Fruit fly (Drosophila melanogaster) whole organism, embryonic: ENCODE data around the gene CG1607.

Experiments
- ATbp ChIP-seq: fragments of 200-800 bp; sonication (Bioruptor generic); optimal IDR thresholded peaks from 2 replicates; lab custom pipeline; 2017; ENCODE audit warnings: missing biosample characterization, mild to moderate bottlenecking, missing genetic modification characterization, missing genetic modification reagents
- Awh ChIP-seq: fragments of 200-800 bp; sonication (Bioruptor generic); IDR thresholded peaks from 2 replicates; pipeline ENCODE4, ENCODE4 v1.3.6; 2022; ENCODE audit warnings: missing biosample characterization, missing genetic modification characterization
- BEAF-32 ChIP-seq: fragments of 200-800 bp; sonication (Bioruptor generic); optimal IDR thresholded peaks from 3 replicates; lab custom pipeline; 2017; ENCODE audit warnings: missing biosample characterization, missing genetic modification characterization, mild to moderate bottlenecking, moderate library complexity, missing genetic modification reagents
- Blimp-1 ChIP-seq: fragments of 200-800 bp; sonication (Bioruptor generic); optimal IDR thresholded peaks from 3 replicates; lab custom pipeline; 2018; ENCODE audit warnings: missing biosample characterization, missing genetic modification characterization, mild to moderate bottlenecking, moderate library complexity, missing genetic modification reagents
- CG10959 ChIP-seq: fragments of 200-800 bp; sonication (Bioruptor generic); IDR thresholded peaks from 2 replicates; pipeline ENCODE4 v1.3.6; 2022; ENCODE audit warnings: missing biosample characterization, missing genetic modification characterization
- CG11085 ChIP-seq: fragments of 200-800 bp; sonication (Bioruptor generic); IDR thresholded peaks from 2 replicates; pipeline ENCODE4 v1.3.6; 2022; ENCODE audit warnings: missing biosample characterization, missing genetic modification characterization
- CG11504 ChIP-seq: fragments of 200-800 bp; sonication (Bioruptor generic); optimal IDR thresholded peaks from 3 replicates; lab custom pipeline; 2019; ENCODE audit warnings: missing biosample characterization, mild to moderate bottlenecking, missing genetic modification characterization, moderate library complexity
- CG12391 ChIP-seq: fragments of 200-800 bp; sonication (Bioruptor generic); optimal IDR thresholded peaks from 3 replicates; lab custom pipeline; 2018; ENCODE audit warnings: missing biosample characterization, mild to moderate bottlenecking, missing genetic modification characterization, moderate library complexity
- CG14667 ChIP-seq: fragments of 200-800 bp; sonication (Bioruptor generic); IDR thresholded peaks from 2 replicates; pipeline ENCODE4 v1.3.6; 2022; ENCODE audit warnings: missing biosample characterization, missing genetic modification characterization
- CG17359 ChIP-seq: fragments of 200-800 bp; sonication (Bioruptor generic); optimal IDR thresholded peaks from 3 replicates; lab custom pipeline; 2018; ENCODE audit warnings: missing biosample characterization, mild to moderate bottlenecking, missing genetic modification characterization, moderate library complexity
- CG17612 ChIP-seq: fragments of 200-800 bp; sonication (Bioruptor generic); IDR thresholded peaks from 2 replicates; pipeline ENCODE4 v1.3.6; 2022; ENCODE audit warnings: missing biosample characterization, missing genetic modification characterization
- CG1832 ChIP-seq: fragments of 200-800 bp; sonication (Bioruptor generic); optimal IDR thresholded peaks from 2 replicates; lab custom pipeline; 2017; ENCODE audit warnings: missing biosample characterization, mild to moderate bottlenecking, missing genetic modification characterization, inconsistent platforms
- CG18476 ChIP-seq: fragments of 200-800 bp; sonication (Bioruptor generic); optimal IDR thresholded peaks from 2 replicates; lab custom pipeline; 2016; ENCODE audit warnings: missing biosample characterization, mild to moderate bottlenecking, missing genetic modification characterization
- CG2889 ChIP-seq: fragments of 200-800 bp; sonication (Bioruptor generic); IDR thresholded peaks from 3 replicates; pipeline ENCODE4 v1.3.6; 2022; ENCODE audit warnings: missing biosample characterization, missing genetic modification characterization
- CG30403 ChIP-seq: fragments of 200-800 bp; sonication (Bioruptor generic); optimal IDR thresholded peaks from 3 replicates; lab custom pipeline; 2016; ENCODE audit warnings: missing biosample characterization, missing genetic modification characterization
- CG32772 ChIP-seq: fragments of 200-800 bp; sonication (Bioruptor generic); IDR thresholded peaks from 2 replicates; pipeline ENCODE4 v1.3.6; 2022; ENCODE audit warnings: missing biosample characterization, missing genetic modification characterization
- CG4282 ChIP-seq: fragments of 200-800 bp; sonication (Bioruptor generic); optimal IDR thresholded peaks from 2 replicates; lab custom pipeline; 2016; ENCODE audit warnings: missing biosample characterization, missing genetic modification characterization
- CG6689 ChIP-seq: fragments of 200-800 bp; sonication (Bioruptor generic); IDR thresholded peaks from 2 replicates; pipeline ENCODE4 v1.3.6; 2022; ENCODE audit warnings: missing biosample characterization, missing genetic modification characterization
- CG7928 ChIP-seq: fragments of 200-800 bp; sonication (Bioruptor generic); optimal IDR thresholded peaks from 2 replicates; lab custom pipeline; 2017; ENCODE audit warnings: missing biosample characterization, mild to moderate bottlenecking, missing genetic modification characterization
- D ChIP-seq, 2 experiments: fragments of 200-800 bp in 1 of 2; fragments of >200 bp in 1 of 2; sonication (Bioruptor generic) in 1 of 2; optimal IDR thresholded peaks; 2 replicates in 1 of 2; 3 replicates in 1 of 2; lab custom pipeline; 2017; ENCODE audit warnings: mild to moderate bottlenecking in 1 of 2, missing biosample characterization in 1 of 2, missing genetic modification characterization in 1 of 2, missing genetic modification reagents in 1 of 2
- D19B ChIP-seq: fragments of 200-800 bp; sonication (Bioruptor generic); optimal IDR thresholded peaks from 2 replicates; lab custom pipeline; 2017; ENCODE audit warnings: missing biosample characterization, mild to moderate bottlenecking, missing genetic modification characterization
- GATAe ChIP-seq: fragments of 200-800 bp; sonication (Bioruptor generic); conservative IDR thresholded peaks from 2 replicates; pipeline ENCODE4 v1.3.6; 2022; ENCODE audit warnings: missing biosample characterization, missing genetic modification characterization
- Hey ChIP-seq: fragments of 200-800 bp; sonication (Bioruptor generic); optimal IDR thresholded peaks from 3 replicates; lab custom pipeline; 2018; ENCODE audit warnings: missing biosample characterization, mild to moderate bottlenecking, missing genetic modification characterization
- HmgZ ChIP-seq: fragments of 200-800 bp; sonication (Bioruptor generic); optimal IDR thresholded peaks from 2 replicates; lab custom pipeline; 2018; ENCODE audit warnings: missing biosample characterization, mild to moderate bottlenecking, missing genetic modification characterization
- Hr3 ChIP-seq: fragments of 200-800 bp; sonication (Bioruptor generic); optimal IDR thresholded peaks from 3 replicates; lab custom pipeline; 2016; ENCODE audit warnings: missing biosample characterization, missing genetic modification characterization
- Hr39 ChIP-seq: fragments of >200 bp; optimal IDR thresholded peaks from 2 replicates; lab custom pipeline; 2017
- MESR4 ChIP-seq: fragments of 200-800 bp; sonication (Bioruptor generic); optimal IDR thresholded peaks from 2 replicates; lab custom pipeline; 2018; ENCODE audit warnings: missing biosample characterization, mild to moderate bottlenecking, missing genetic modification characterization, moderate library complexity
- Oaz ChIP-seq: fragments of 200-800 bp; sonication (Bioruptor generic); IDR thresholded peaks from 2 replicates; pipeline ENCODE4 v1.3.6; 2022; ENCODE audit warnings: missing biosample characterization, missing genetic modification characterization
- Taf1 ChIP-seq: fragments of 200-800 bp; sonication (Bioruptor generic); IDR thresholded peaks from 2 replicates; pipeline ENCODE4 v1.3.6; 2022; ENCODE audit warnings: missing biosample characterization, missing genetic modification characterization
- bab2 ChIP-seq: fragments of 200-800 bp; sonication (Bioruptor generic); optimal IDR thresholded peaks from 2 replicates; lab custom pipeline; 2016; ENCODE audit warnings: missing biosample characterization, missing genetic modification characterization
- br ChIP-seq: fragments of >200 bp; optimal IDR thresholded peaks from 2 replicates; lab custom pipeline; 2017
- cad ChIP-seq: fragments of >200 bp; optimal IDR thresholded peaks from 2 replicates; lab custom pipeline; 2017; ENCODE audit warnings: missing biosample characterization, missing genetic modification characterization
- caup ChIP-seq: fragments of 200-800 bp; sonication (Bioruptor generic); optimal IDR thresholded peaks from 3 replicates; lab custom pipeline; 2017; ENCODE audit warnings: missing biosample characterization, mild to moderate bottlenecking, missing genetic modification characterization, moderate library complexity; ENCODE audit not compliant: severe bottlenecking
- cg ChIP-seq: fragments of 200-800 bp; sonication (Bioruptor generic); optimal IDR thresholded peaks from 3 replicates; lab custom pipeline; 2019; ENCODE audit warnings: missing biosample characterization, mild to moderate bottlenecking, missing genetic modification characterization, moderate library complexity
- chm ChIP-seq: fragments of 200-800 bp; sonication (Bioruptor generic); IDR thresholded peaks from 2 replicates; pipeline ENCODE4 v1.3.6; 2022; ENCODE audit warnings: missing biosample characterization, missing genetic modification characterization
- croc ChIP-seq: fragments of 200-800 bp; sonication (Bioruptor generic); conservative IDR thresholded peaks from 3 replicates; pipeline ENCODE4 v1.3.6; 2022; ENCODE audit warnings: missing biosample characterization, missing genetic modification characterization
- cwo ChIP-seq: fragments of 200-800 bp; sonication (Bioruptor generic); optimal IDR thresholded peaks from 3 replicates; lab custom pipeline; 2017; ENCODE audit warnings: missing biosample characterization, missing genetic modification characterization, mild to moderate bottlenecking, moderate library complexity, missing genetic modification reagents
- danr ChIP-seq: fragments of 200-800 bp; sonication (Bioruptor generic); IDR thresholded peaks from 2 replicates; pipeline ENCODE4 v1.3.6; 2022; ENCODE audit warnings: missing biosample characterization, missing genetic modification characterization
- dati ChIP-seq: fragments of 200-800 bp; sonication (Bioruptor generic); IDR thresholded peaks from 2 replicates; pipeline ENCODE4 v1.3.6; 2022; ENCODE audit warnings: missing biosample characterization, missing genetic modification characterization
- dmrt99B ChIP-seq: fragments of 200-800 bp; sonication (Bioruptor generic); optimal IDR thresholded peaks from 2 replicates; lab custom pipeline; 2018; ENCODE audit warnings: missing biosample characterization, mild to moderate bottlenecking, missing genetic modification characterization, moderate library complexity
- gfzf ChIP-seq: fragments of 200-800 bp; sonication (Bioruptor generic); optimal IDR thresholded peaks from 2 replicates; lab custom pipeline; 2016; ENCODE audit warnings: missing biosample characterization, mild to moderate bottlenecking, missing genetic modification characterization, moderate library complexity
- hkb ChIP-seq, 2 experiments: fragments of 200-800 bp in 1 of 2; fragments of >200 bp in 1 of 2; sonication (Bioruptor generic) in 1 of 2; IDR thresholded peaks in 1 of 2; optimal IDR thresholded peaks in 1 of 2; 2 replicates each; pipeline versions ENCODE4 v1.3.6 to Lab custom; 2017 to 2022; ENCODE audit warnings: missing biosample characterization in 1 of 2, missing genetic modification characterization in 1 of 2
- luna ChIP-seq: fragments of 200-800 bp; sonication (Bioruptor generic); optimal IDR thresholded peaks from 2 replicates; lab custom pipeline; 2016; ENCODE audit warnings: missing biosample characterization, missing genetic modification characterization
- nerfin-2 ChIP-seq: fragments of 200-800 bp; sonication (Bioruptor generic); IDR thresholded peaks from 2 replicates; pipeline ENCODE4 v1.3.6; 2022; ENCODE audit warnings: missing biosample characterization, missing genetic modification characterization; ENCODE audit not compliant: partially characterized antibody
- p53 ChIP-seq: fragments of 200-800 bp; sonication (Bioruptor generic); optimal IDR thresholded peaks from 2 replicates; lab custom pipeline; 2016; ENCODE audit warnings: missing biosample characterization, missing genetic modification characterization
- rib ChIP-seq: fragments of 200-800 bp; sonication (Bioruptor generic); IDR thresholded peaks from 2 replicates; pipeline ENCODE4 v1.3.6; 2022; ENCODE audit warnings: missing biosample characterization, missing genetic modification characterization
- salm ChIP-seq: fragments of 200-800 bp; sonication (Bioruptor generic); optimal IDR thresholded peaks from 2 replicates; lab custom pipeline; 2018; ENCODE audit warnings: missing biosample characterization, mild to moderate bottlenecking, missing genetic modification characterization
- sens-2 ChIP-seq: fragments of 200-800 bp; sonication (Bioruptor generic); IDR thresholded peaks from 2 replicates; pipeline ENCODE4 v1.3.6; 2022; ENCODE audit warnings: missing biosample characterization, missing genetic modification characterization
- sima ChIP-seq: fragments of 200-800 bp; sonication (Bioruptor generic); optimal IDR thresholded peaks from 2 replicates; lab custom pipeline; 2016; ENCODE audit warnings: missing biosample characterization, missing genetic modification characterization
- vfl ChIP-seq: fragments of 200-800 bp; sonication (Bioruptor generic); optimal IDR thresholded peaks from 2 replicates; lab custom pipeline; 2016; ENCODE audit warnings: missing biosample characterization, missing genetic modification characterization
- zf30C ChIP-seq: fragments of 200-800 bp; sonication (Bioruptor generic); optimal IDR thresholded peaks from 3 replicates; lab custom pipeline; 2018; ENCODE audit warnings: missing biosample characterization, mild to moderate bottlenecking, missing genetic modification characterization

Gene CG1607

DNA sequence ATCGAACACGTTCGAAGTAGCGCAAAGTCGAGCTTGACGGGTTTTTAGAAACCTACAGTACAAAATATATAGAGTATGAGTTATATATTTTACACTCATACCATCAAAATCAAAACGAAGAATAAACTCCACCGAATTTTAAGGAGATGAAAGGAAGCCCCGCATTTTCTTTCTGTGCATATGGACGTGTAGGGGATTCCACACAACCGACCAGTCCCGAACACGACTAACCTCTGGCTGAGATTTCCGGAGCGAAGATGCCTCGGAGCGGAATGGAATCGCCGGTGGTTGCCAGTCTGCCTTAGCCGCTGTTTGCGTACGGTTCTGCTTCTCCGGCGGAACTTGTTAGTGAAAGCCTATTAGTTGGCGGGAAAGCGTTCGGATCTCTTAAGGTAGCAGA lies 2.2 kb downstream of the CG1607 start (continued):
- TF ChIP-seq HmgZ, result peak; percentile 97
- TF ChIP-seq hkb (optimal IDR thresholded peaks at IDR 0.05; lab: Kevin White, UChicago), result peak; percentile 92
- TF ChIP-seq hkb (GFP tag; IDR thresholded peaks at IDR 0.05; lab: Robert Waterston, UW), result peak; percentile 97
- TF ChIP-seq bab2, result peak; percentile 97
- TF ChIP-seq Oaz (GFP tag; lab: Robert Waterston, UW), result peak; percentile 95
- TF ChIP-seq ATbp (GFP tag; lab: Kevin White, UChicago), result peak; percentile 97
- peak; percentile 94 for TF ChIP-seq p53 (GFP tag; lab: Kevin White, UChicago)
- peak; percentile 99 for TF ChIP-seq CG30403 (GFP tag; lab: Kevin White, UChicago)
- TF ChIP-seq CG18476 (GFP tag; lab: Kevin White, UChicago), result peak; percentile 91
- TF ChIP-seq BEAF-32 (GFP tag; lab: Kevin White, UChicago), result peak; percentile 12
- peak; percentile 91 for TF ChIP-seq luna (GFP tag; lab: Kevin White, UChicago)
- TF ChIP-seq cg (GFP tag; lab: Kevin White, UChicago), result no peak
- TF ChIP-seq CG12391 (tag; lab: Kevin White, UChicago), result peak; percentile 97
- peak; percentile 94 for TF ChIP-seq CG17612 (GFP tag; lab: Robert Waterston, UW)
- TF ChIP-seq Hr3 (GFP tag; lab: Kevin White, UChicago), result peak; percentile 97
- TF ChIP-seq zf30C (GFP tag; lab: Kevin White, UChicago), result peak; percentile 22
- peak; percentile 91 for TF ChIP-seq dati (GFP tag; lab: Robert Waterston, UW)
- peak; percentile 98 for TF ChIP-seq croc
- TF ChIP-seq GATAe (GFP tag; lab: Robert Waterston, UW), result peak; percentile 93
- peak; percentile 92 for TF ChIP-seq D19B
- TF ChIP-seq Taf1, result peak; percentile 95
- TF ChIP-seq chm (GFP tag; lab: Robert Waterston, UW), result peak; percentile 95
- peak; percentile 89 for TF ChIP-seq sima (GFP tag; lab: Kevin White, UChicago)
- peak; percentile 97 for TF ChIP-seq dmrt99B
- no peak for TF ChIP-seq cad (GFP tag; lab: Kevin White, UChicago)
- TF ChIP-seq CG2889, result peak; percentile 96
- no peak for TF ChIP-seq Hr39 (lab: Kevin White, UChicago)
- no peak for TF ChIP-seq D (optimal IDR thresholded peaks at IDR 0.05; lab: Kevin White, UChicago)
- TF ChIP-seq D (GFP tag; optimal IDR thresholded peaks at IDR 0.05; lab: Kevin White, UChicago), result peak; percentile 92
- peak; percentile 96 for TF ChIP-seq CG11085 (GFP tag; lab: Robert Waterston, UW)
- peak; percentile 94 for TF ChIP-seq Blimp-1 (GFP tag; lab: Kevin White, UChicago)
- TF ChIP-seq CG11504 (tag; lab: Kevin White, UChicago), result peak; percentile 96
- peak; percentile 95 for TF ChIP-seq cwo (GFP tag; lab: Kevin White, UChicago)
- TF ChIP-seq CG6689 (GFP tag; lab: Robert Waterston, UW), result peak; percentile 96
- peak; percentile 98 for TF ChIP-seq vfl (GFP tag; lab: Kevin White, UChicago)
- TF ChIP-seq CG7928 (GFP tag; lab: Kevin White, UChicago), result peak; percentile 77
- TF ChIP-seq CG14667 (GFP tag; lab: Robert Waterston, UW), result peak; percentile 97
- TF ChIP-seq CG1832 (GFP tag; lab: Kevin White, UChicago), result peak; percentile 42
- peak; percentile 90 for TF ChIP-seq CG10959 (GFP tag; lab: Robert Waterston, UW)
- peak; percentile 98 for TF ChIP-seq rib (GFP tag; lab: Robert Waterston, UW)
- TF ChIP-seq Awh (GFP tag; lab: Robert Waterston, UW), result peak; percentile 96
- peak; percentile 97 for TF ChIP-seq CG32772 (GFP tag; lab: Robert Waterston, UW)
- TF ChIP-seq caup, result peak; percentile 96
- peak; percentile 17 for TF ChIP-seq gfzf (GFP tag; lab: Kevin White, UChicago)
- no peak for TF ChIP-seq br (lab: Kevin White, UChicago)
- TF ChIP-seq Hey (tag; lab: Kevin White, UChicago), result peak; percentile 70
- TF ChIP-seq CG4282 (GFP tag; lab: Kevin White, UChicago), result peak; percentile 91
- peak; percentile 94 for TF ChIP-seq salm (tag; lab: Kevin White, UChicago)
- peak; percentile 57 for TF ChIP-seq MESR4
- peak; percentile 97 for TF ChIP-seq CG17359
- TF ChIP-seq sens-2 (GFP tag; lab: Robert Waterston, UW), result peak; percentile 89
- TF ChIP-seq danr (GFP tag; lab: Robert Waterston, UW), result peak; percentile 96
- no peak for TF ChIP-seq nerfin-2 (GFP tag; lab: Robert Waterston, UW)
